Fruit fly (Drosophila melanogaster): ENCODE results near the gene Qtzl.

The Qtzl gene

dm6 chr2L:12011682-12012655 lies 16.4 kb downstream of the Qtzl start (continued):
- no peak for TF ChIP-seq prd (optimal IDR thresholded peaks at IDR 0.05)
- no peak for TF ChIP-seq prd (GFP tag; IDR thresholded peaks at IDR 0.05)
- TF ChIP-seq dimm (GFP tag; IDR thresholded peaks at IDR 0.05), result no peak
- TF ChIP-seq bab2 (GFP tag; optimal IDR thresholded peaks at IDR 0.05), result peak; percentile 62
- TF ChIP-seq gem (tag; optimal IDR thresholded peaks at IDR 0.05), result peak; percentile 65
- no peak for TF ChIP-seq Dref (GFP tag; IDR thresholded peaks at IDR 0.05)
- peak; percentile 24 for TF ChIP-seq tup (GFP tag; optimal IDR thresholded peaks at IDR 0.05)
- no peak for TF ChIP-seq gce (GFP tag; IDR thresholded peaks at IDR 0.05)
- no peak for TF ChIP-seq CG6654 (GFP tag; optimal IDR thresholded peaks at IDR 0.05)
- no peak for TF ChIP-seq sisA (GFP tag; IDR thresholded peaks at IDR 0.05)
- no peak for TF ChIP-seq rib (GFP tag; IDR thresholded peaks at IDR 0.05)
- TF ChIP-seq Bteb2 (GFP tag; optimal IDR thresholded peaks at IDR 0.05), result peak; percentile 0
- no peak for TF ChIP-seq CG11560 (tag; IDR thresholded peaks at IDR 0.05)
- TF ChIP-seq tna (GFP tag; IDR thresholded peaks at IDR 0.05; ENCODE audit: partially characterized antibody), result no peak
- peak; percentile 35 for TF ChIP-seq Dip3 (GFP tag; optimal IDR thresholded peaks at IDR 0.05)
- no peak for TF ChIP-seq B-H1 (GFP tag; IDR thresholded peaks at IDR 0.05)
- TF ChIP-seq h (optimal IDR thresholded peaks at IDR 0.05), result no peak
- no peak for TF ChIP-seq CG14050 (GFP tag; IDR thresholded peaks at IDR 0.05)
- no peak for TF ChIP-seq crol (GFP tag; IDR thresholded peaks at IDR 0.05)
- TF ChIP-seq dmrt99B (tag; optimal IDR thresholded peaks at IDR 0.05), result peak; percentile 72
- peak; percentile 24 for TF ChIP-seq CG2202 (tag; optimal IDR thresholded peaks at IDR 0.05)
- peak; percentile 58 for TF ChIP-seq NC2α (GFP tag; optimal IDR thresholded peaks at IDR 0.05)
- no peak for TF ChIP-seq sima (GFP tag; optimal IDR thresholded peaks at IDR 0.05)
- TF ChIP-seq CG18599 (GFP tag; optimal IDR thresholded peaks at IDR 0.05), result peak; percentile 94
- TF ChIP-seq pnt (GFP tag; optimal IDR thresholded peaks at IDR 0.05), result peak; percentile 71
- peak; percentile 60 for TF ChIP-seq CG18619 (GFP tag; optimal IDR thresholded peaks at IDR 0.05)
- TF ChIP-seq sr (GFP tag; IDR thresholded peaks at IDR 0.05), result no peak
- peak; percentile 54 for TF ChIP-seq CG4820 (GFP tag; optimal IDR thresholded peaks at IDR 0.05)
- TF ChIP-seq Oaz (GFP tag; IDR thresholded peaks at IDR 0.05), result no peak
- peak; percentile 18 for TF ChIP-seq vfl (GFP tag; optimal IDR thresholded peaks at IDR 0.05)
- TF ChIP-seq org-1 (GFP tag; optimal IDR thresholded peaks at IDR 0.05), result peak; percentile 50
- TF ChIP-seq H2.0 (GFP tag; IDR thresholded peaks at IDR 0.05), result no peak
- TF ChIP-seq Myb (GFP tag; optimal IDR thresholded peaks at IDR 0.05), result peak; percentile 56
- TF ChIP-seq CG10431 (GFP tag; optimal IDR thresholded peaks at IDR 0.05), result peak; percentile 51
- no peak for TF ChIP-seq tio (GFP tag; optimal IDR thresholded peaks at IDR 0.05)
- no peak for TF ChIP-seq trh (GFP tag; optimal IDR thresholded peaks at IDR 0.05)
- peak; percentile 62 for TF ChIP-seq CG4854 (GFP tag; optimal IDR thresholded peaks at IDR 0.05)
- TF ChIP-seq D19B (GFP tag; optimal IDR thresholded peaks at IDR 0.05), result peak; percentile 66
- TF ChIP-seq en (GFP tag; optimal IDR thresholded peaks at IDR 0.05), result peak; percentile 38
- peak; percentile 76 for TF ChIP-seq tin (GFP tag; optimal IDR thresholded peaks at IDR 0.05)
- peak; percentile 84 for TF ChIP-seq onecut (GFP tag; IDR thresholded peaks at IDR 0.05)
- peak; percentile 54 for TF ChIP-seq schlank (tag; optimal IDR thresholded peaks at IDR 0.05)
- peak; percentile 87 for TF ChIP-seq CG3995 (GFP tag; optimal IDR thresholded peaks at IDR 0.05)
- peak; percentile 55 for TF ChIP-seq CG13424 (tag; optimal IDR thresholded peaks at IDR 0.05)
- TF ChIP-seq lov (optimal IDR thresholded peaks at IDR 0.05), result no peak
- TF ChIP-seq lov (GFP tag; IDR thresholded peaks at IDR 0.05), result no peak
- no peak for TF ChIP-seq CG34422 (GFP tag; IDR thresholded peaks at IDR 0.05)
- peak; percentile 67 for TF ChIP-seq gro (GFP tag; optimal IDR thresholded peaks at IDR 0.05)
- TF ChIP-seq danr (GFP tag; IDR thresholded peaks at IDR 0.05), result no peak
- TF ChIP-seq mam (GFP tag; optimal IDR thresholded peaks at IDR 0.05), result peak; percentile 75
- TF ChIP-seq CG31365 (tag; optimal IDR thresholded peaks at IDR 0.05), result peak; percentile 49

All from whole organism, embryonic.